Worm (Caenorhabditis elegans) whole organism, L3 larva: Measurements from ENCODE around the gene sru-35.

Experiments used
- aly-2 ChIP-seq: fragments of 150-350 bp; optimal IDR thresholded peaks from 2 replicates; lab custom pipeline; 2014; ENCODE audit warnings: missing biosample characterization, missing genetic modification characterization
- ama-1 ChIP-seq: fragments of 150-350 bp; optimal IDR thresholded peaks from 2 replicates; lab custom pipeline; 2018
- daf-12 ChIP-seq: fragments of 150-350 bp; optimal IDR thresholded peaks from 2 replicates; lab custom pipeline; 2014; ENCODE audit warnings: missing biosample characterization, missing genetic modification reagents, missing genetic modification characterization
- elt-1 ChIP-seq: fragments of 150-350 bp; optimal IDR thresholded peaks from 2 replicates; lab custom pipeline; 2014; ENCODE audit warnings: missing biosample characterization, missing genetic modification characterization
- hmg-11 ChIP-seq: sonication (generic microtip); optimal IDR thresholded peaks from 2 replicates; lab custom pipeline; 2016; ENCODE audit warnings: missing genetic modification characterization, missing compliant biosample characterization
- lin-15B ChIP-seq: fragments of 150-350 bp; optimal IDR thresholded peaks from 2 replicates; lab custom pipeline; 2014; ENCODE audit warnings: missing biosample characterization, missing genetic modification characterization
- mdl-1 ChIP-seq: fragments of 150-350 bp; optimal IDR thresholded peaks from 2 replicates; lab custom pipeline; 2014; ENCODE audit warnings: missing biosample characterization, missing genetic modification characterization
- nfya-1 ChIP-seq: sonication (generic microtip); optimal IDR thresholded peaks from 2 replicates; lab custom pipeline; 2017; ENCODE audit warnings: missing genetic modification characterization, mild to moderate bottlenecking, missing compliant biosample characterization, antibody characterized with exemption, moderate library complexity; ENCODE audit not compliant: insufficient read depth
- nhr-11 ChIP-seq: fragments of 150-350 bp; optimal IDR thresholded peaks from 2 replicates; lab custom pipeline; 2014; ENCODE audit warnings: missing biosample characterization, missing genetic modification characterization
- nhr-76 ChIP-seq: fragments of 150-350 bp; sonication (generic microtip); optimal IDR thresholded peaks from 5 replicates; lab custom pipeline; 2014; ENCODE audit warnings: missing biosample characterization, missing genetic modification characterization
- nhr-77 ChIP-seq: fragments of 150-350 bp; optimal IDR thresholded peaks from 2 replicates; lab custom pipeline; 2014; ENCODE audit warnings: missing biosample characterization, missing genetic modification characterization
- pha-4 ChIP-seq: fragments of 150-350 bp; optimal IDR thresholded peaks from 2 replicates; lab custom pipeline; 2014; ENCODE audit warnings: missing biosample characterization, missing genetic modification reagents, missing genetic modification characterization

DNA sequence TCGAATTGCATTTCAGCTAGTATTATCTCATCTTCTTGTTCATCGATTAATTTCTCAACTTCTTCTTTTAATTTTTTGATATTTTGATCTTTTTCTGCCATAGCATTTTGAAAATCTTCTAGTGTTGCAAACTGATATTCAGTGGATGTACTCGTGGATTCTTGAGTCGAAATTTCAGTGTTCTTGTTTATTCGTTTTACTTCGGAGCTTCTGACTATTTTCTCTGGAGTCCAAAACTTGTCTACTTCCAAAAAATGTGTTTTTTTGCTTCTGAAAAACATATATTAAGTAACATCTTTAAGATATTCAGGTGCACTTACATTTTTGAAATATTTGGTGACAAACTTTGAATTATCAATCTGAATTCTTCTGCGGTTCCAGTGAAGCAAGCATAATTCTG lies 20.5 kb downstream of the sru-35 start, which contains the start of gene F20C5.5:
- TF ChIP-seq nhr-11 (tag; lab: Kevin White, UChicago) = no peak
- TF ChIP-seq ama-1 (lab: Kevin White, UChicago) = no peak
- TF ChIP-seq nfya-1 (tag; lab: Kevin White, UChicago) = no peak
- no peak for TF ChIP-seq mdl-1 (tag; lab: Kevin White, UChicago)
- TF ChIP-seq aly-2 (tag; lab: Kevin White, UChicago) = no peak
- TF ChIP-seq elt-1 (tag; lab: Kevin White, UChicago) = no peak
- no peak for TF ChIP-seq hmg-11
- TF ChIP-seq lin-15B (tag; lab: Kevin White, UChicago) = no peak
- no peak for TF ChIP-seq pha-4 (tag; lab: Kevin White, UChicago)
- no peak for TF ChIP-seq nhr-76 (tag; lab: Kevin White, UChicago)
- no peak for TF ChIP-seq daf-12
- no peak for TF ChIP-seq nhr-77 (tag; lab: Kevin White, UChicago)
